Fruit fly (Drosophila melanogaster) whole organism, embryonic: ENCODE results near the gene Iyd.

ENCODE experiments used
- CG8290 ChIP-seq, 3 experiments: fragments of 200-800 bp; sonication (Bioruptor generic); optimal IDR thresholded peaks; 2 replicates each; lab custom pipeline; 2016 to 2019; ENCODE audit warnings: missing biosample characterization in 3 of 3, missing genetic modification characterization in 3 of 3, mild to moderate bottlenecking in 2 of 3, moderate library complexity in 1 of 3
- NfI ChIP-seq: fragments of 200-800 bp; sonication (Bioruptor generic); optimal IDR thresholded peaks from 3 replicates; lab custom pipeline; 2018; ENCODE audit warnings: missing biosample characterization, mild to moderate bottlenecking, missing genetic modification characterization, moderate library complexity
- az2 ChIP-seq: fragments of 200-800 bp; sonication (Bioruptor generic); optimal IDR thresholded peaks from 3 replicates; lab custom pipeline; 2016; ENCODE audit warnings: missing biosample characterization, missing genetic modification characterization
- dpn ChIP-seq, 2 experiments: fragments of 200-800 bp; sonication (Bioruptor generic); optimal IDR thresholded peaks; 3 replicates each; lab custom pipeline; 2016; ENCODE audit warnings: missing biosample characterization in 2 of 2, missing genetic modification characterization in 2 of 2
- gsb ChIP-seq: fragments of 200-800 bp; sonication (Bioruptor generic); IDR thresholded peaks from 2 replicates; pipeline ENCODE4 v1.3.6; 2022; ENCODE audit warnings: missing biosample characterization, missing genetic modification characterization
- ham ChIP-seq: fragments of 200-800 bp; sonication (Bioruptor generic); IDR thresholded peaks from 2 replicates; pipeline ENCODE4 v1.3.6; 2022; ENCODE audit warnings: missing biosample characterization, missing genetic modification characterization
- tap ChIP-seq: fragments of 200-800 bp; optimal IDR thresholded peaks from 3 replicates; lab custom pipeline; 2019; ENCODE audit warnings: missing biosample characterization, mild to moderate bottlenecking, missing genetic modification characterization, moderate library complexity

- TF ChIP-seq tap (tag; lab: Kevin White, UChicago) (no peak), gsb (GFP tag; lab: Robert Waterston, UW) (no peak), NfI (GFP tag; lab: Kevin White, UChicago) (no peak), CG8290 (GFP tag; optimal IDR thresholded peaks at IDR 0.05; lab: Kevin White, UChicago) (no peak), CG8290 (tag; optimal IDR thresholded peaks at IDR 0.05; lab: Kevin White, UChicago) (no peak), dpn (GFP tag; optimal IDR thresholded peaks at IDR 0.05; lab: Kevin White, UChicago) (no peak), ham (GFP tag; lab: Robert Waterston, UW) (no peak), az2 (GFP tag; lab: Kevin White, UChicago) (no peak)
Observed at dm6 chr3L:11138862-11139261, 42.8 kb upstream of the Iyd start.
